Worm (Caenorhabditis elegans) whole organism, young adult: ENCODE measurements around the gene nhr-90.

Experiments used
- B0261.1 ChIP-seq: sonication (generic microtip); optimal IDR thresholded peaks from 2 replicates; lab custom pipeline; 2016; ENCODE audit warnings: mild to moderate bottlenecking, missing genetic modification characterization, moderate library complexity, missing compliant biosample characterization
- F23B12.7 ChIP-seq: sonication (generic microtip); optimal IDR thresholded peaks from 2 replicates; lab custom pipeline; 2017; ENCODE audit warnings: missing genetic modification characterization, mild to moderate bottlenecking, missing compliant biosample characterization, antibody characterized with exemption, moderate library complexity; ENCODE audit not compliant: insufficient read depth
- F33H1.4 ChIP-seq: fragments of 200-800 bp; sonication (Bioruptor generic); IDR thresholded peaks from 2 replicates; pipeline ENCODE4 v1.3.6; 2022; ENCODE audit warnings: missing genetic modification reagents, missing genetic modification characterization, missing compliant biosample characterization
- F39B2.1 ChIP-seq: fragments of 200-800 bp; sonication (Bioruptor generic); IDR thresholded peaks from 2 replicates; pipeline ENCODE4 v1.3.6; 2022; ENCODE audit warnings: missing genetic modification reagents, missing genetic modification characterization, missing compliant biosample characterization
- F49E8.2 ChIP-seq: sonication (generic microtip); optimal IDR thresholded peaks from 3 replicates; lab custom pipeline; 2017; ENCODE audit warnings: missing genetic modification characterization, mild to moderate bottlenecking, missing compliant biosample characterization, antibody characterized with exemption, moderate library complexity; ENCODE audit not compliant: insufficient read depth
- K11D2.4 ChIP-seq: fragments of 200-800 bp; sonication (Bioruptor generic); IDR thresholded peaks from 2 replicates; pipeline ENCODE4 v1.3.6; 2022; ENCODE audit warnings: missing genetic modification reagents, missing genetic modification characterization, missing compliant biosample characterization
- Y67H2A.10 ChIP-seq: fragments of 200-800 bp; sonication (Bioruptor generic); conservative IDR thresholded peaks from 2 replicates; pipeline ENCODE4 v1.3.6; 2022; ENCODE audit warnings: missing genetic modification reagents, missing genetic modification characterization, missing compliant biosample characterization
- Y95B8A.8 ChIP-seq: fragments of 200-800 bp; sonication (Bioruptor generic); IDR thresholded peaks from 2 replicates; pipeline ENCODE4 v1.3.6; 2022; ENCODE audit warnings: missing genetic modification reagents, missing genetic modification characterization, missing compliant biosample characterization
- akir-1 ChIP-seq: fragments of 200-800 bp; sonication (Bioruptor generic); optimal IDR thresholded peaks from 2 replicates; lab custom pipeline; 2018; ENCODE audit warnings: mild to moderate bottlenecking, missing genetic modification characterization, moderate library complexity, missing compliant biosample characterization
- aptf-2 ChIP-seq: fragments of 200-800 bp; sonication (Bioruptor generic); conservative IDR thresholded peaks from 2 replicates; pipeline ENCODE4 v1.3.6; 2022; ENCODE audit warnings: missing genetic modification reagents, missing genetic modification characterization, missing compliant biosample characterization
- atf-7 ChIP-seq: sonication (generic microtip); optimal IDR thresholded peaks from 2 replicates; lab custom pipeline; 2017; ENCODE audit warnings: mild to moderate bottlenecking, missing genetic modification characterization, missing compliant biosample characterization
- attf-3 ChIP-seq: fragments of 200-800 bp; sonication (Bioruptor generic); conservative IDR thresholded peaks from 2 replicates; pipeline ENCODE4 v1.3.6; 2022; ENCODE audit warnings: missing genetic modification reagents, missing genetic modification characterization, missing compliant biosample characterization
- bed-1 ChIP-seq: fragments of 200-800 bp; sonication (Bioruptor generic); IDR thresholded peaks from 2 replicates; pipeline ENCODE4 v1.3.6; 2022; ENCODE audit warnings: missing genetic modification reagents, missing genetic modification characterization, missing compliant biosample characterization
- bed-2 ChIP-seq: fragments of 200-800 bp; sonication (Bioruptor generic); IDR thresholded peaks from 2 replicates; pipeline ENCODE4 v1.3.6; 2022; ENCODE audit warnings: missing genetic modification reagents, missing genetic modification characterization, missing compliant biosample characterization
- cebp-2 ChIP-seq: fragments of 200-800 bp; sonication (Bioruptor generic); IDR thresholded peaks from 2 replicates; pipeline ENCODE4 v1.3.6; 2022; ENCODE audit warnings: missing genetic modification characterization, missing compliant biosample characterization
- ceh-40 ChIP-seq: fragments of 200-800 bp; sonication (Bioruptor generic); IDR thresholded peaks from 2 replicates; pipeline ENCODE4 v1.3.6; 2022; ENCODE audit warnings: missing genetic modification characterization, missing compliant biosample characterization
- ceh-79 ChIP-seq: sonication (generic microtip); optimal IDR thresholded peaks from 2 replicates; lab custom pipeline; 2017; ENCODE audit warnings: mild to moderate bottlenecking, missing genetic modification characterization, missing compliant biosample characterization
- die-1 ChIP-seq: sonication (generic microtip); optimal IDR thresholded peaks from 2 replicates; lab custom pipeline; 2016; ENCODE audit warnings: missing genotype, mild to moderate bottlenecking, missing genetic modification characterization, missing compliant biosample characterization
- dox-1 ChIP-seq: fragments of 200-800 bp; sonication (Bioruptor generic); IDR thresholded peaks from 2 replicates; pipeline ENCODE4 v1.3.6; 2022; ENCODE audit warnings: missing genetic modification reagents, missing genetic modification characterization, missing compliant biosample characterization
- egl-44 ChIP-seq: fragments of 200-800 bp; sonication (Bioruptor generic); IDR thresholded peaks from 2 replicates; pipeline ENCODE4 v1.3.6; 2022; ENCODE audit warnings: missing genetic modification reagents, missing genetic modification characterization, missing compliant biosample characterization
- hmg-1.2 ChIP-seq: fragments of 200-800 bp; sonication (Bioruptor generic); IDR thresholded peaks from 2 replicates; pipeline ENCODE4 v1.3.6; 2022; ENCODE audit warnings: missing genetic modification reagents, missing genetic modification characterization, missing compliant biosample characterization
- lag-1 ChIP-seq: fragments of 200-800 bp; sonication (Bioruptor generic); IDR thresholded peaks from 2 replicates; pipeline ENCODE4 v1.3.6; 2022; ENCODE audit warnings: missing genetic modification reagents, missing genetic modification characterization, missing compliant biosample characterization
- lin-26 ChIP-seq: fragments of 200-800 bp; sonication (Bioruptor generic); IDR thresholded peaks from 2 replicates; pipeline ENCODE4 v1.3.6; 2022; ENCODE audit warnings: missing genetic modification reagents, missing genetic modification characterization, missing compliant biosample characterization
- lin-54 ChIP-seq: fragments of 200-800 bp; sonication (Bioruptor generic); optimal IDR thresholded peaks from 2 replicates; lab custom pipeline; 2018; ENCODE audit warnings: mild to moderate bottlenecking, missing genetic modification characterization, missing compliant biosample characterization
- mcd-1 ChIP-seq: fragments of 200-800 bp; sonication (Bioruptor generic); IDR thresholded peaks from 2 replicates; pipeline ENCODE4 v1.3.6; 2022; ENCODE audit warnings: missing genetic modification reagents, missing genetic modification characterization, missing compliant biosample characterization
- mel-28 ChIP-seq: sonication (generic microtip); optimal IDR thresholded peaks from 2 replicates; lab custom pipeline; 2016; ENCODE audit warnings: borderline replicate concordance, mild to moderate bottlenecking, missing genetic modification characterization, missing compliant biosample characterization
- mes-4 ChIP-seq: sonication (generic microtip); optimal IDR thresholded peaks from 2 replicates; lab custom pipeline; 2016; ENCODE audit warnings: missing genotype, missing genetic modification characterization, missing compliant biosample characterization
- nfya-1 ChIP-seq: sonication (generic microtip); optimal IDR thresholded peaks from 2 replicates; lab custom pipeline; 2017; ENCODE audit warnings: antibody characterized with exemption, missing compliant biosample characterization, missing genetic modification characterization, borderline replicate concordance; ENCODE audit not compliant: insufficient read depth
- nfya-2 ChIP-seq: fragments of 200-800 bp; sonication (Bioruptor generic); IDR thresholded peaks from 2 replicates; pipeline ENCODE4 v1.3.6; 2022; ENCODE audit warnings: missing genetic modification reagents, missing genetic modification characterization, missing compliant biosample characterization
- nhr-120 ChIP-seq: fragments of 200-800 bp; sonication (Bioruptor generic); IDR thresholded peaks from 2 replicates; pipeline ENCODE4 v1.3.6; 2022; ENCODE audit warnings: missing genetic modification characterization, missing compliant biosample characterization
- rcor-1 ChIP-seq: fragments of 200-800 bp; sonication (Bioruptor generic); IDR thresholded peaks from 2 replicates; pipeline ENCODE4 v1.3.6; 2022; ENCODE audit warnings: missing genetic modification reagents, missing genetic modification characterization, missing compliant biosample characterization
- sdz-38 ChIP-seq: sonication (generic microtip); optimal IDR thresholded peaks from 2 replicates; lab custom pipeline; 2016; ENCODE audit warnings: missing genotype, missing genetic modification characterization, missing compliant biosample characterization
- snpc-1.1 ChIP-seq: sonication (generic microtip); optimal IDR thresholded peaks from 2 replicates; lab custom pipeline; 2017; ENCODE audit warnings: missing genetic modification characterization, mild to moderate bottlenecking, missing compliant biosample characterization, antibody characterized with exemption, moderate library complexity, missing genotype, missing genetic modification reagents; ENCODE audit not compliant: insufficient read depth
- snpc-1.3 ChIP-seq: sonication (generic microtip); optimal IDR thresholded peaks from 2 replicates; lab custom pipeline; 2017; ENCODE audit warnings: missing genetic modification characterization, mild to moderate bottlenecking, missing compliant biosample characterization, antibody characterized with exemption, moderate library complexity, missing genotype, missing genetic modification reagents; ENCODE audit not compliant: insufficient read depth
- snpc-4 ChIP-seq, 5 experiments: fragments of 150-350 bp in 1 of 5; sonication (generic microtip) in 4 of 5; optimal IDR thresholded peaks; 2 replicates each; lab custom pipeline; 2014 to 2018; ENCODE audit warnings: missing genetic modification characterization in 5 of 5, missing biosample characterization in 3 of 5, antibody characterized with exemption in 2 of 5, mild to moderate bottlenecking in 2 of 5, missing compliant biosample characterization in 2 of 5, missing genotype in 2 of 5, moderate library complexity in 2 of 5, missing genetic modification reagents in 1 of 5
- tbp1 ChIP-seq: fragments of 200-800 bp; sonication (Bioruptor generic); optimal IDR thresholded peaks from 2 replicates; lab custom pipeline; 2018; ENCODE audit warnings: mild to moderate bottlenecking, missing genetic modification characterization, missing compliant biosample characterization
- unc-130 ChIP-seq: sonication (generic microtip); optimal IDR thresholded peaks from 2 replicates; lab custom pipeline; 2016; ENCODE audit warnings: missing genetic modification reagents, missing genetic modification characterization, missing compliant biosample characterization
- xnd-1 ChIP-seq: sonication (generic microtip); optimal IDR thresholded peaks from 2 replicates; lab custom pipeline; 2016; ENCODE audit warnings: missing genotype, missing genetic modification reagents, missing genetic modification characterization, missing compliant biosample characterization
- zim-3 ChIP-seq: sonication (generic microtip); optimal IDR thresholded peaks from 2 replicates; lab custom pipeline; 2017; ENCODE audit warnings: mild to moderate bottlenecking, missing genetic modification characterization, moderate library complexity, missing compliant biosample characterization
- ztf-22 ChIP-seq: fragments of 200-800 bp; sonication (Bioruptor generic); optimal IDR thresholded peaks from 2 replicates; lab custom pipeline; 2018; ENCODE audit warnings: mild to moderate bottlenecking, missing genetic modification characterization, moderate library complexity, missing compliant biosample characterization
- ztf-25 ChIP-seq: fragments of 200-800 bp; sonication (Bioruptor generic); IDR thresholded peaks from 2 replicates; pipeline ENCODE4 v1.3.6; 2022; ENCODE audit warnings: missing genetic modification reagents, missing genetic modification characterization, missing compliant biosample characterization
- ztf-28 ChIP-seq: fragments of 200-800 bp; sonication (Bioruptor generic); IDR thresholded peaks from 2 replicates; pipeline ENCODE4 v1.3.6; 2022; ENCODE audit warnings: missing genetic modification reagents, missing genetic modification characterization, missing compliant biosample characterization

The nhr-90 gene

ce11 chrV:596923-597322 is 13.4 kb upstream of the nhr-90 start:
- TF ChIP-seq ztf-22 (GFP tag; lab: Kevin White, UChicago) (no peak), egl-44 (GFP tag; lab: Robert Waterston, UW) (no peak), nhr-120 (no peak), akir-1 (GFP tag; lab: Kevin White, UChicago) (no peak), sdz-38 (no peak), lin-26 (GFP tag; lab: Robert Waterston, UW) (no peak), snpc-4 (GFP tag; optimal IDR thresholded peaks at IDR 0.05; lab: Kevin White, UChicago) (no peak), snpc-4 (tag; optimal IDR thresholded peaks at IDR 0.05; lab: Kevin White, UChicago) (no peak), lin-54 (GFP tag; lab: Kevin White, UChicago) (no peak), dox-1 (no peak), aptf-2 (GFP tag; lab: Robert Waterston, UW) (no peak)

DNA sequence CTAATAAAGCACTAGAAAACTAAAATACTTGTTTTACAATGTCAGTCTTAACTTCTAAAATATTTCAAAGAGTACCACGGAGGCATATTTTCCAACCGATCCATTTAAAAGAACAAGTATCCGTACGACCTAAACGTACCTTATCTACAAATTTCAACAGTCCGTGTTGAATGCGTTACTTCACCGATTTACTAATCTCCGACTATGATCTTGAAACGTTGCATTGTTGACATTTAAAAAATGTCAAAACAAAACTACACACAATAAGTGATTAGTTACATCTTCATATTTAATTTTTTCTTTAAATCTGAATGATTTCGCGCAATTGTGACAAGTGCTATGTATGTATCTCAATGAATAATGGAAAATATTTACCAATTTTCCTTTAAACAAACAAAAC is 12.5 kb upstream of the nhr-90 start:
- TF ChIP-seq nfya-2 (no peak), lin-54 (GFP tag; lab: Kevin White, UChicago) (no peak), F33H1.4 (GFP tag; lab: Robert Waterston, UW) (no peak), zim-3 (tag; lab: Kevin White, UChicago) (no peak), atf-7 (tag; lab: Kevin White, UChicago) (no peak), F39B2.1 (GFP tag; lab: Robert Waterston, UW) (no peak), rcor-1 (no peak)

DNA sequence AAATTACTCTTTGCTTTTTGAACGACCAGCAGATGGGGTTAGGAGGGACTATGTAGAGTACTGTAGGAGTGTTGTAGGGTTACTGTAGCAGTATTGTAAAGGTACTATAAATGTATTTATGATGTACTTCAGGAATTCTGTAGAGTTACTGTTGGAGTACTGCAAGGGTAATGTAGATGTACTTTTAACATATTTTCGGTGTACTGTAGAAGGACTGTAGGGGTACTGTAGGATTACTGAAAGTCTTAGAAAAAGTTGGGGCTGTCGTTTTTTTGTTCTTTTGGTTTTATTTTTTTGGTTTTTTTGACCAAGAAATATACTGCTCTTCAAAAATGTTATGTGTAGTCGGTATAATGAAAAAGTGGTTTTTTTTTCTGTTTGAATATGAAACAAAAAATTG is 11.7 kb upstream of the nhr-90 start:
- TF ChIP-seq bed-1 (GFP tag; lab: Robert Waterston, UW), result no peak
- no peak for TF ChIP-seq atf-7 (tag; lab: Kevin White, UChicago)
- TF ChIP-seq, all 124 proteins: peak for 0

DNA sequence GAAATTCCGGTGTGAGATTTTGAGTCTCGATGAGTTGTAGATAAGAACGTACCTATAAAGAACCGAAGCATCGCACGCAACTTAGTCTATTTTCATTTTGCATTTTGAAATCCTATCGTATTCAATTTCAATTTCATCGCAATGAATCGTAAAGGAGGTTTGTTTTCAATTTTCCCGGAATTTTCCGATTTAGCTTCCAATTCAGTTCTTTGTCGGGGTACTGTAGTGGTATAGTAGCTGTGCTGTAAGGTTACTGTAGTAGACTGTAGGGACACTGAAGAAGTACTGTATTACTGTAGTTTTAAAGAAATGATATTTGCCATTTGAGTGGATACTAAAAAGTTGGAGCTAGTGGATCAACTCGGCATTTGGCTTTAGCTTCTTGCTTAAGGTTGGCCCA is 10.5 kb upstream of the nhr-90 start:
- no peak for TF ChIP-seq ceh-79
- TF ChIP-seq hmg-1.2 (GFP tag; lab: Robert Waterston, UW), result no peak
- no peak for TF ChIP-seq mes-4 (tag; lab: Kevin White, UChicago)
- TF ChIP-seq F49E8.2 (tag; lab: Kevin White, UChicago), result no peak
- no peak for TF ChIP-seq Y67H2A.10 (GFP tag; lab: Robert Waterston, UW)
- TF ChIP-seq attf-3, result no peak
- no peak for TF ChIP-seq atf-7 (tag; lab: Kevin White, UChicago)
- TF ChIP-seq mel-28, result no peak
- TF ChIP-seq K11D2.4 (GFP tag; lab: Robert Waterston, UW), result no peak
- TF ChIP-seq tbp1 (GFP tag; lab: Kevin White, UChicago), result no peak
- no peak for TF ChIP-seq xnd-1
- TF ChIP-seq ztf-25 (GFP tag; lab: Robert Waterston, UW), result no peak
- TF ChIP-seq snpc-1.1 (tag; lab: Kevin White, UChicago), result no peak
- TF ChIP-seq ztf-28 (GFP tag; lab: Robert Waterston, UW), result no peak
- TF ChIP-seq bed-1 (GFP tag; lab: Robert Waterston, UW), result no peak
- no peak for TF ChIP-seq nfya-1 (tag; lab: Kevin White, UChicago)
- no peak for TF ChIP-seq B0261.1 (tag; lab: Kevin White, UChicago)
- TF ChIP-seq, all 124 proteins: peak for 0

DNA sequence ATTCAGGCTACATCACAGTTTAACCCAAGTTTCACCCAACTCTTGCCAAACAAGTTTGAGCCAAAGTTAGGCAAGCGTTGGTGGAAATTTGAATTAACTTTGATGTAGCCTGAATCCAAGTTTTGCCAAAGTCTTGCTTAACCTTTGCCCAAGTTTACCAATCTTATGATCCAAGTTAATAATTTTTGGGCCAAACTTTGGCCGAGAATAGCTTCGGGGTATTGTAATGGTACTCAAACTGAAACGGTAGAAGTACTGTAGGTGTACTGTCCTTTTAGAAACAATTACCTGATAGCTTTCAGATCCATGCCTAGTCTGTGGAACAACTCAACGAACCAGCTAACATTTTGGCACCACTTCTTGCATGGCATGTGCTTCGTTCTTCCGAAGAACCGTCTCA is 10.1 kb upstream of the nhr-90 start, which contains the start of gene nhr-251:
Gene nhr-251 (plus strand): TSS at position 301 of the 400 bp plus-strand sequence.
- TF ChIP-seq mcd-1 (GFP tag; lab: Robert Waterston, UW) (no peak), Y95B8A.8 (GFP tag; lab: Robert Waterston, UW) (no peak), lag-1 (GFP tag; lab: Robert Waterston, UW) (no peak), snpc-1.1 (tag; lab: Kevin White, UChicago) (no peak), bed-2 (no peak), die-1 (tag; lab: Kevin White, UChicago) (no peak), ceh-40 (GFP tag; lab: Robert Waterston, UW) (no peak), unc-130 (no peak), ztf-25 (GFP tag; lab: Robert Waterston, UW) (no peak), lin-54 (GFP tag; lab: Kevin White, UChicago) (no peak), F23B12.7 (tag; lab: Kevin White, UChicago) (no peak), cebp-2 (GFP tag; lab: Robert Waterston, UW) (no peak), snpc-1.3 (no peak), ceh-79 (no peak)
